Fruit fly (Drosophila melanogaster) whole organism, embryonic: ENCODE results near the gene CG13675.

ENCODE experiments used
- Ada2b ChIP-seq: fragments of 200-800 bp; sonication (Bioruptor generic); IDR thresholded peaks from 2 replicates; pipeline ENCODE4 v1.3.6; 2022; ENCODE audit warnings: missing biosample characterization, missing genetic modification characterization
- CG11093 ChIP-seq: fragments of 200-800 bp; sonication (Bioruptor generic); IDR thresholded peaks from 3 replicates; pipeline ENCODE4 v1.3.6; 2022; ENCODE audit warnings: missing biosample characterization, missing genetic modification characterization
- CG13624 ChIP-seq: fragments of 200-800 bp; sonication (Bioruptor generic); optimal IDR thresholded peaks from 2 replicates; lab custom pipeline; 2016; ENCODE audit warnings: missing biosample characterization, missing genetic modification characterization
- CG1529 ChIP-seq: fragments of 200-800 bp; sonication (Bioruptor generic); optimal IDR thresholded peaks from 3 replicates; lab custom pipeline; 2018; ENCODE audit warnings: missing biosample characterization, missing genetic modification characterization
- CG16779 ChIP-seq: fragments of 200-800 bp; sonication (Bioruptor generic); IDR thresholded peaks from 2 replicates; pipeline ENCODE4 v1.3.6; 2022; ENCODE audit warnings: missing biosample characterization, missing genetic modification characterization
- CG16813 ChIP-seq: fragments of 200-800 bp; sonication (Bioruptor generic); IDR thresholded peaks from 3 replicates; pipeline ENCODE4 v1.3.6; 2022; ENCODE audit warnings: missing biosample characterization, missing genetic modification characterization; ENCODE audit not compliant: partially characterized antibody
- CG2129 ChIP-seq: fragments of 200-800 bp; sonication (Bioruptor generic); IDR thresholded peaks from 2 replicates; pipeline ENCODE4 v1.3.6; 2022; ENCODE audit warnings: missing biosample characterization, missing genetic modification characterization; ENCODE audit not compliant: partially characterized antibody
- CG30020 ChIP-seq: fragments of 200-800 bp; optimal IDR thresholded peaks from 2 replicates; lab custom pipeline; 2019; ENCODE audit warnings: missing biosample characterization, mild to moderate bottlenecking, missing genetic modification characterization, moderate library complexity
- CG32772 ChIP-seq: fragments of 200-800 bp; sonication (Bioruptor generic); IDR thresholded peaks from 2 replicates; pipeline ENCODE4 v1.3.6; 2022; ENCODE audit warnings: missing biosample characterization, missing genetic modification characterization
- CG33557 ChIP-seq: fragments of 200-800 bp; sonication (Bioruptor generic); optimal IDR thresholded peaks from 2 replicates; lab custom pipeline; 2019; ENCODE audit warnings: missing biosample characterization, mild to moderate bottlenecking, missing genetic modification characterization, moderate library complexity
- CG3726 ChIP-seq: fragments of 200-800 bp; sonication (Bioruptor generic); IDR thresholded peaks from 3 replicates; pipeline ENCODE4, ENCODE4 v1.3.6; 2022; ENCODE audit warnings: missing biosample characterization, missing genetic modification characterization
- CG42726 ChIP-seq: fragments of 200-800 bp; sonication (Bioruptor generic); IDR thresholded peaks from 2 replicates; pipeline ENCODE4 v1.3.6; 2022; ENCODE audit warnings: missing biosample characterization, missing genetic modification characterization; ENCODE audit not compliant: partially characterized antibody
- CG6175 ChIP-seq: fragments of 200-800 bp; sonication (Bioruptor generic); IDR thresholded peaks from 3 replicates; pipeline ENCODE4 v1.3.6; 2022; ENCODE audit warnings: missing biosample characterization, missing genetic modification characterization
- CG6254 ChIP-seq: fragments of 200-800 bp; sonication (Bioruptor generic); optimal IDR thresholded peaks from 3 replicates; lab custom pipeline; 2017; ENCODE audit warnings: mild to moderate bottlenecking, missing biosample characterization, missing genetic modification reagents, missing genetic modification characterization
- CG6765 ChIP-seq: fragments of 200-800 bp; sonication (Bioruptor generic); optimal IDR thresholded peaks from 3 replicates; lab custom pipeline; 2017; ENCODE audit warnings: missing biosample characterization, mild to moderate bottlenecking, missing genetic modification characterization
- CG6791 ChIP-seq: fragments of 200-800 bp; sonication (Bioruptor generic); IDR thresholded peaks from 3 replicates; pipeline ENCODE4 v1.3.6; 2022; ENCODE audit warnings: missing biosample characterization, missing genetic modification characterization; ENCODE audit not compliant: partially characterized antibody
- CG7786 ChIP-seq: fragments of 200-800 bp; sonication (Bioruptor generic); optimal IDR thresholded peaks from 2 replicates; lab custom pipeline; 2016; ENCODE audit warnings: missing biosample characterization, missing genetic modification characterization
- CG8359 ChIP-seq: fragments of 200-800 bp; sonication (Bioruptor generic); optimal IDR thresholded peaks from 2 replicates; lab custom pipeline; 2017; ENCODE audit warnings: missing biosample characterization, mild to moderate bottlenecking, missing genetic modification characterization, borderline replicate concordance
- CG9215 ChIP-seq: fragments of 200-800 bp; sonication (Bioruptor generic); IDR thresholded peaks from 2 replicates; pipeline ENCODE4 v1.3.6; 2022; ENCODE audit warnings: missing biosample characterization, missing genetic modification characterization
- Deaf1 ChIP-seq: fragments of 200-800 bp; optimal IDR thresholded peaks from 3 replicates; lab custom pipeline; 2019; ENCODE audit warnings: missing biosample characterization, mild to moderate bottlenecking, missing genetic modification characterization, moderate library complexity
- Fer3 ChIP-seq: fragments of 200-800 bp; sonication (Bioruptor generic); optimal IDR thresholded peaks from 2 replicates; lab custom pipeline; 2018; ENCODE audit warnings: missing biosample characterization, mild to moderate bottlenecking, missing genetic modification characterization, moderate library complexity
- GATAe ChIP-seq: fragments of 200-800 bp; sonication (Bioruptor generic); conservative IDR thresholded peaks from 2 replicates; pipeline ENCODE4 v1.3.6; 2022; ENCODE audit warnings: missing biosample characterization, missing genetic modification characterization
- HLH54F ChIP-seq: fragments of 200-800 bp; sonication (Bioruptor generic); optimal IDR thresholded peaks from 3 replicates; lab custom pipeline; 2016; ENCODE audit warnings: missing biosample characterization, missing genetic modification characterization
- HmgZ ChIP-seq: fragments of 200-800 bp; sonication (Bioruptor generic); optimal IDR thresholded peaks from 2 replicates; lab custom pipeline; 2018; ENCODE audit warnings: missing biosample characterization, mild to moderate bottlenecking, missing genetic modification characterization
- Hmr ChIP-seq: fragments of 200-800 bp; sonication (Bioruptor generic); optimal IDR thresholded peaks from 3 replicates; lab custom pipeline; 2017; ENCODE audit warnings: mild to moderate bottlenecking, missing biosample characterization, missing genetic modification reagents, missing genetic modification characterization
- Hr39 ChIP-seq: fragments of >200 bp; optimal IDR thresholded peaks from 2 replicates; lab custom pipeline; 2017
- Jarid2 ChIP-seq: fragments of 200-800 bp; sonication (Bioruptor generic); optimal IDR thresholded peaks from 3 replicates; lab custom pipeline; 2017; ENCODE audit warnings: mild to moderate bottlenecking, missing biosample characterization, missing genetic modification reagents, missing genetic modification characterization
- Lhr ChIP-seq: fragments of 200-800 bp; sonication (Bioruptor generic); optimal IDR thresholded peaks from 3 replicates; lab custom pipeline; 2017; ENCODE audit warnings: mild to moderate bottlenecking, missing biosample characterization, missing genetic modification reagents, missing genetic modification characterization
- Meics ChIP-seq: fragments of 200-800 bp; sonication (Bioruptor generic); optimal IDR thresholded peaks from 2 replicates; lab custom pipeline; 2017; ENCODE audit warnings: missing biosample characterization, mild to moderate bottlenecking, missing genetic modification characterization
- Optix ChIP-seq: fragments of 200-800 bp; sonication (Bioruptor generic); IDR thresholded peaks from 3 replicates; pipeline ENCODE4 v1.3.6; 2022; ENCODE audit warnings: missing biosample characterization, missing genetic modification characterization
- Rx ChIP-seq: fragments of 200-800 bp; sonication (Bioruptor generic); IDR thresholded peaks from 2 replicates; pipeline ENCODE4 v1.3.6; 2022; ENCODE audit warnings: missing biosample characterization, missing genetic modification characterization
- Side ChIP-seq: fragments of 200-800 bp; sonication (Bioruptor generic); optimal IDR thresholded peaks from 2 replicates; lab custom pipeline; 2016; ENCODE audit warnings: missing biosample characterization, missing genetic modification characterization
- Ssrp ChIP-seq: fragments of 200-800 bp; sonication (Bioruptor generic); optimal IDR thresholded peaks from 2 replicates; lab custom pipeline; 2018; ENCODE audit warnings: missing biosample characterization, mild to moderate bottlenecking, missing genetic modification characterization, moderate library complexity
- ac ChIP-seq: fragments of 200-800 bp; sonication (Bioruptor generic); optimal IDR thresholded peaks from 3 replicates; lab custom pipeline; 2017; ENCODE audit warnings: missing biosample characterization, mild to moderate bottlenecking, missing genetic modification characterization
- aop ChIP-seq: fragments of 200-800 bp; sonication (Bioruptor generic); IDR thresholded peaks from 2 replicates; pipeline ENCODE4 v1.3.6; 2022; ENCODE audit warnings: missing biosample characterization, missing genetic modification characterization
- ato ChIP-seq: fragments of 200-800 bp; sonication (Bioruptor generic); IDR thresholded peaks from 2 replicates; pipeline ENCODE4 v1.3.6; 2022; ENCODE audit warnings: missing biosample characterization, missing genetic modification characterization; ENCODE audit not compliant: partially characterized antibody
- cad ChIP-seq: fragments of >200 bp; optimal IDR thresholded peaks from 2 replicates; lab custom pipeline; 2017; ENCODE audit warnings: missing biosample characterization, missing genetic modification characterization
- crc ChIP-seq: fragments of 200-800 bp; sonication (Bioruptor generic); optimal IDR thresholded peaks from 2 replicates; lab custom pipeline; 2016; ENCODE audit warnings: missing biosample characterization, missing genetic modification characterization
- crol ChIP-seq: fragments of 200-800 bp; sonication (Bioruptor generic); IDR thresholded peaks from 2 replicates; pipeline ENCODE4 v1.3.6; 2022; ENCODE audit warnings: missing biosample characterization, missing genetic modification characterization
- dmrt99B ChIP-seq: fragments of 200-800 bp; sonication (Bioruptor generic); optimal IDR thresholded peaks from 2 replicates; lab custom pipeline; 2018; ENCODE audit warnings: missing biosample characterization, mild to moderate bottlenecking, missing genetic modification characterization, moderate library complexity
- fd96Cb ChIP-seq: fragments of 200-800 bp; sonication (Bioruptor generic); optimal IDR thresholded peaks from 2 replicates; lab custom pipeline; 2018; ENCODE audit warnings: missing biosample characterization, mild to moderate bottlenecking, missing genetic modification characterization, moderate library complexity
- gem ChIP-seq: fragments of 200-800 bp; sonication (Bioruptor generic); optimal IDR thresholded peaks from 2 replicates; lab custom pipeline; 2019; ENCODE audit warnings: missing biosample characterization, mild to moderate bottlenecking, missing genetic modification characterization, moderate library complexity
- grn ChIP-seq: fragments of 200-800 bp; sonication (Bioruptor generic); optimal IDR thresholded peaks from 3 replicates; lab custom pipeline; 2017; ENCODE audit warnings: missing biosample characterization, missing genetic modification characterization
- gro ChIP-seq: fragments of 200-800 bp; sonication (Bioruptor generic); optimal IDR thresholded peaks from 2 replicates; lab custom pipeline; 2016; ENCODE audit warnings: missing biosample characterization, missing genetic modification characterization
- luna ChIP-seq: fragments of 200-800 bp; sonication (Bioruptor generic); optimal IDR thresholded peaks from 2 replicates; lab custom pipeline; 2016; ENCODE audit warnings: missing biosample characterization, missing genetic modification characterization
- nerfin-2 ChIP-seq: fragments of 200-800 bp; sonication (Bioruptor generic); IDR thresholded peaks from 2 replicates; pipeline ENCODE4 v1.3.6; 2022; ENCODE audit warnings: missing biosample characterization, missing genetic modification characterization; ENCODE audit not compliant: partially characterized antibody
- nmo ChIP-seq: fragments of 200-800 bp; sonication (Bioruptor generic); optimal IDR thresholded peaks from 2 replicates; lab custom pipeline; 2018; ENCODE audit warnings: missing biosample characterization, mild to moderate bottlenecking, missing genetic modification characterization, moderate library complexity
- peb ChIP-seq: fragments of 200-800 bp; sonication (Bioruptor generic); IDR thresholded peaks from 2 replicates; pipeline ENCODE4 v1.3.6; 2022; ENCODE audit warnings: missing biosample characterization, missing genetic modification characterization
- slbo ChIP-seq: fragments of 200-800 bp; sonication (Bioruptor generic); IDR thresholded peaks from 2 replicates; pipeline ENCODE4 v1.3.6; 2022; ENCODE audit warnings: missing biosample characterization, missing genetic modification characterization

Gene CG13675

DNA sequence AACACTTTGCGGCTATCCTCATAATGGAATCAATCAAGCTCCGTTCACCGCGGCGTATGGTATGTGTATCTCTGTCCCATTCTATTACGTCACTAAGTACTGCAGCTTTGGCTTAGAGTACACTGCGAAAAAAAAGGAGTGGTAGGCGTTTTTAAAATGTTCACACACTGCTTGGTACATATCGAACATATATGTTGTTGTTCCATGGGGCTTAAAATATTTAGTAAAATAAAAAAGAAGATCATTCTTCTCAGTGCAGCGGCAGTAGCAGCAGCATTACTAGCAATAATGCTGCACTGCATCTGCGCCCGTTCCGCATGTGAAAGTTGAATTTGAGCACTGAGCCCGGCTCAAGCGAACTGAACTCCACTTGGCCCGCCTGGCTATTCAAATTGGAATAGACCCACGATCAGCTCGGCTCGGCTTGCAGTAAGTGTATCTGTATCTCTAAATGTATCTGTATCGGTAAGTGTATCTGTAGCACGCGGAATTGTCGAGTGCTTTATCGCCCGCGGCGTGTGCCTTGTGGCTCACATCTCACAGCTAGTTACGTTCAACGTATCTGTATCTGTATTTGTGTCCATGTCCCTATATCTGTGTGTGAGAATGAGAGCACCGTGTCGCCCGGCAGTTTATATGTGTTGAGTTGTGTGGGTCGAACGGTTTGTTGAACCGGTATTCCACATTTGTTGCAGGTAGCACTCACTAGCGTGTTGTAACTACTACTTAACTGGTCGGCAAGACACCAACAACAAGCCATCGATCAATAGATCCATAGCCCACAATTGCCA, 11.9 kb downstream of the CG13675 start (continued):
- TF ChIP-seq ato (GFP tag; lab: Robert Waterston, UW) (no peak), dmrt99B (tag; lab: Kevin White, UChicago) (peak; percentile 80), grn (peak; percentile 34), Meics (GFP tag; lab: Kevin White, UChicago) (peak; percentile 41), Rx (GFP tag; lab: Robert Waterston, UW) (peak; percentile 58), CG16813 (GFP tag; lab: Robert Waterston, UW) (no peak), peb (no peak; the same call in 1 of the 2 replicates), HmgZ (no peak), nerfin-2 (GFP tag; lab: Robert Waterston, UW) (no peak), aop (GFP tag; lab: Robert Waterston, UW) (no peak), CG8359 (GFP tag; lab: Kevin White, UChicago) (no peak), Hmr (GFP tag; lab: Kevin White, UChicago) (no peak), crc (GFP tag; lab: Kevin White, UChicago) (no peak), Lhr (GFP tag; lab: Kevin White, UChicago) (peak; percentile 8), luna (GFP tag; lab: Kevin White, UChicago) (no peak), CG11093 (GFP tag; lab: Robert Waterston, UW) (peak; percentile 26; the same call in 1 of the 3 replicates), CG13624 (GFP tag; lab: Kevin White, UChicago) (no peak), CG16779 (GFP tag; lab: Robert Waterston, UW) (no peak), CG6765 (GFP tag; lab: Kevin White, UChicago) (no peak), Deaf1 (no peak), CG30020 (tag; lab: Kevin White, UChicago) (no peak), CG9215 (GFP tag; lab: Robert Waterston, UW) (no peak), ac (GFP tag; lab: Kevin White, UChicago) (no peak), CG33557 (no peak), nmo (GFP tag; lab: Kevin White, UChicago) (peak; percentile 36), CG2129 (no peak), CG7786 (GFP tag; lab: Kevin White, UChicago) (no peak), crol (GFP tag; lab: Robert Waterston, UW) (no peak), CG1529 (GFP tag; lab: Kevin White, UChicago) (peak; percentile 51), gro (no peak), Optix (GFP tag; lab: Robert Waterston, UW) (peak; percentile 60; the same call in 2 of the 3 replicates), CG3726 (GFP tag; lab: Robert Waterston, UW) (no peak), CG6254 (GFP tag; lab: Kevin White, UChicago) (peak; percentile 16), Fer3 (tag; lab: Kevin White, UChicago) (peak; percentile 34), GATAe (GFP tag; lab: Robert Waterston, UW) (no peak), fd96Cb (tag; lab: Kevin White, UChicago) (peak; percentile 63), CG6791 (GFP tag; lab: Robert Waterston, UW) (no peak), Hr39 (lab: Kevin White, UChicago) (no peak), CG6175 (GFP tag; lab: Robert Waterston, UW) (peak; percentile 53; the same call in 1 of the 3 replicates), Ada2b (peak; percentile 50), Side (GFP tag; lab: Kevin White, UChicago) (peak; percentile 26), Ssrp (tag; lab: Kevin White, UChicago) (peak; percentile 56), CG32772 (peak; percentile 57), Jarid2 (GFP tag; lab: Kevin White, UChicago) (no peak), cad (no peak), CG42726 (no peak), HLH54F (GFP tag; lab: Kevin White, UChicago) (no peak), gem (tag; lab: Kevin White, UChicago) (peak; percentile 66), slbo (GFP tag; lab: Robert Waterston, UW) (peak; percentile 51)
